Worm (Caenorhabditis elegans): ENCODE data around the gene uev-2.

Gene uev-2

DNA sequence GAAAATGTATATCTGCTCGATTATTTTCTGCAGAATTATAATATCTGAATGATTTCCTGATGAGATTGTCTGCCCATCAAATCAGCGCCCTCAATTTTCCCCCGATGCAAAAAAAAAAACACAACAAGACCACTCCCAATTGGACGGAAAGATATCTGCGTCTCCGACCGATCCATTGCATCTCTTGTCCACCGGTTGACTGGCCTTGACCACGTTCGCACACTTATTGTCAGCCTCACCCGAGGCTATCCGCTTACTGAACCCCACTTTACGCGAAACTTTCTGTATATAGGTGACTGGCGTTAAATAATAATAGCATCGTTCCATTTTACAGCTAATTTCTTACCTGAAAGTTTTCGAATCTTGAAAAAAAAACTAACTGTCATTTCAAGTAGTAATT lies 11.4 kb downstream of the uev-2 start (continued):
- TF ChIP-seq alr-1 (tag; optimal IDR thresholded peaks at IDR 0.05; ENCODE audit: borderline replicate concordance) (no peak), blmp-1 (tag; optimal IDR thresholded peaks at IDR 0.05) (peak; percentile 52), mef-2 (tag; optimal IDR thresholded peaks at IDR 0.05) (no peak), swsn-7 (tag; optimal IDR thresholded peaks at IDR 0.05) (no peak), fkh-4 (tag; optimal IDR thresholded peaks at IDR 0.05; ENCODE audit: borderline replicate concordance) (no peak), zip-4 (GFP tag; optimal IDR thresholded peaks at IDR 0.05) (no peak), lin-14 (GFP tag; optimal IDR thresholded peaks at IDR 0.05) (peak; percentile 59), elt-3 (tag; optimal IDR thresholded peaks at IDR 0.05) (peak in 2 of 6 experiments; percentile 3 to 44), nhr-85 (tag) (peak; percentile 71), vab-15 (tag; optimal IDR thresholded peaks at IDR 0.05) (no peak), snu-23 (GFP tag; optimal IDR thresholded peaks at IDR 0.05) (peak; percentile 50), ceh-82 (tag; optimal IDR thresholded peaks at IDR 0.05) (no peak), dsc-1 (tag; optimal IDR thresholded peaks at IDR 0.05) (no peak), nhr-84 (tag; optimal IDR thresholded peaks at IDR 0.05) (no peak), nhr-28 (tag; optimal IDR thresholded peaks at IDR 0.05) (no peak), unc-130 (tag; optimal IDR thresholded peaks at IDR 0.05) (no peak), nhr-12 (tag; optimal IDR thresholded peaks at IDR 0.05) (no peak), ceh-90 (tag; optimal IDR thresholded peaks at IDR 0.05) (no peak), isw-1 (GFP tag; IDR thresholded peaks at IDR 0.05) (no peak), nhr-11 (tag; optimal IDR thresholded peaks at IDR 0.05) (no peak), sup-37 (GFP tag; optimal IDR thresholded peaks at IDR 0.05) (no peak), ztf-4 (tag; optimal IDR thresholded peaks at IDR 0.05) (no peak), snpc-4 (tag; optimal IDR thresholded peaks at IDR 0.05) (no peak), mep-1 (tag; optimal IDR thresholded peaks at IDR 0.05) (peak; percentile 53), lsy-2 (tag; optimal IDR thresholded peaks at IDR 0.05) (no peak), nhr-71 (tag; optimal IDR thresholded peaks at IDR 0.05) (peak; percentile 6), fos-1 (tag; optimal IDR thresholded peaks at IDR 0.05) (no peak)

- TF ChIP-seq nhr-85 (tag) (no peak), efl-1 (optimal IDR thresholded peaks at IDR 0.05) (no peak), efl-1 (GFP tag; optimal IDR thresholded peaks at IDR 0.05 in 1 of 2) (peak in 1 of 2 experiments; percentile 72), lin-15B (tag; optimal IDR thresholded peaks at IDR 0.05) (no peak), rnt-1 (tag; optimal IDR thresholded peaks at IDR 0.05) (no peak), snpc-4 (tag; optimal IDR thresholded peaks at IDR 0.05) (no peak)
Measured at ce11 chrIII:5595445-5595844, 12.5 kb downstream of the uev-2 start, which contains the start of gene ced-6. Gene ced-6 (plus strand): TSS chrIII:5595771.

DNA sequence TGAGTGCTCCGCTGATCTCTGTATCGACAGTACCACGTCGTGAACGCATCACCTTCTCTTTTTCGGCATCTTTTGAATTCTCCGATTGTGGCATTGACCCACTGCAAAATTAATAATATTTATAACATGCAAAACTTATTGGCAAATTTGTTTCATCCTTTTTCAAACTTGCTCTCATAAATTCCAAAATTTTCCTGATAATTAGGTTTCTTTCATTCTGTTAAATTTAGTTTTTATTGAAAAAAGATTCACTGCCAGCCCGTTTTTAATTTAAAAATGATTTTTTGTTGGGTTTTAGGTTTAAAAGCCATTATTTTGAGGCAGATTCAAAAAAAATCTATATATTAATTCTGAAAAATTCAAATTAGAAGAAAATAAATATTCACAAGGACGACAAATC lies 17.0 kb downstream of the uev-2 start, which contains the start of gene wdr-37:
wdr-37 (minus strand) TSS at position 101 of the 400 bp plus-strand sequence.
- TF ChIP-seq mef-2 (tag; optimal IDR thresholded peaks at IDR 0.05) (no peak), nhr-90 (tag; optimal IDR thresholded peaks at IDR 0.05; ENCODE audit: poor library complexity) (no peak), tbx-2 (tag; optimal IDR thresholded peaks at IDR 0.05) (no peak), snu-23 (GFP tag; optimal IDR thresholded peaks at IDR 0.05) (no peak), unc-130 (tag; optimal IDR thresholded peaks at IDR 0.05) (no peak), skn-1 (tag; optimal IDR thresholded peaks at IDR 0.05) (no peak), fos-1 (tag; optimal IDR thresholded peaks at IDR 0.05) (no peak), ceh-82 (tag; optimal IDR thresholded peaks at IDR 0.05) (no peak), fkh-8 (tag; optimal IDR thresholded peaks at IDR 0.05) (no peak), lir-3 (tag; optimal IDR thresholded peaks at IDR 0.05; ENCODE audit: poor library complexity) (no peak), nhr-85 (tag) (no peak), nhr-47 (tag; optimal IDR thresholded peaks at IDR 0.05) (no peak), pax-3 (tag; optimal IDR thresholded peaks at IDR 0.05) (no peak), ztf-4 (tag; optimal IDR thresholded peaks at IDR 0.05) (no peak), snpc-4 (tag; optimal IDR thresholded peaks at IDR 0.05) (no peak), lin-15B (tag; optimal IDR thresholded peaks at IDR 0.05) (no peak), blmp-1 (tag; optimal IDR thresholded peaks at IDR 0.05) (no peak), mdl-1 (tag; optimal IDR thresholded peaks at IDR 0.05) (no peak), zag-1 (tag; optimal IDR thresholded peaks at IDR 0.05) (no peak), alr-1 (tag; optimal IDR thresholded peaks at IDR 0.05; ENCODE audit: borderline replicate concordance) (no peak)
